Fruit fly (Drosophila melanogaster): ENCODE data around the gene gdl.

gdl gene

dm6 chr3L:15496274-15496673 is 13.0 kb upstream of the gdl start, which contains the start of gene CG13455:
Gene CG13455, plus strand, starts transcription at chr3L:15496574.
- TF ChIP-seq bab1 (GFP tag; optimal IDR thresholded peaks at IDR 0.05) (no peak), CG33017 (tag; optimal IDR thresholded peaks at IDR 0.05) (no peak), CG1620 (GFP tag; optimal IDR thresholded peaks at IDR 0.05) (no peak), pad (GFP tag; optimal IDR thresholded peaks at IDR 0.05) (no peak), CG11617 (GFP tag; optimal IDR thresholded peaks at IDR 0.05) (no peak), tj (GFP tag; optimal IDR thresholded peaks at IDR 0.05) (no peak), Clk (GFP tag; optimal IDR thresholded peaks at IDR 0.05) (no peak), CG12768 (GFP tag; optimal IDR thresholded peaks at IDR 0.05) (no peak), cic (GFP tag; optimal IDR thresholded peaks at IDR 0.05) (no peak), ovo (GFP tag; optimal IDR thresholded peaks at IDR 0.05) (no peak), Mnt (GFP tag; optimal IDR thresholded peaks at IDR 0.05) (no peak), Hr96 (GFP tag; optimal IDR thresholded peaks at IDR 0.05) (no peak), CG7101 (tag; optimal IDR thresholded peaks at IDR 0.05) (no peak), cnc (optimal IDR thresholded peaks at IDR 0.05) (no peak), kay (GFP tag; ENCODE audit: borderline replicate concordance) (no peak), CG5204 (GFP tag; optimal IDR thresholded peaks at IDR 0.05) (no peak), toe (GFP tag; optimal IDR thresholded peaks at IDR 0.05) (no peak)

dm6 chr3L:15497902-15498301 is 11.3 kb upstream of the gdl start, which contains the start of gene CG7276:
Gene CG7276, plus strand, starts transcription at chr3L:15498202.
- TF ChIP-seq CG14711 (tag; optimal IDR thresholded peaks at IDR 0.05) (no peak), toe (GFP tag; optimal IDR thresholded peaks at IDR 0.05) (no peak), CG12768 (GFP tag; optimal IDR thresholded peaks at IDR 0.05) (no peak), tj (GFP tag; optimal IDR thresholded peaks at IDR 0.05) (no peak), cnc (optimal IDR thresholded peaks at IDR 0.05) (no peak), CG1620 (GFP tag; optimal IDR thresholded peaks at IDR 0.05) (no peak), Crg-1 (GFP tag; optimal IDR thresholded peaks at IDR 0.05) (no peak), kay (GFP tag; ENCODE audit: borderline replicate concordance) (no peak), bab1 (GFP tag; optimal IDR thresholded peaks at IDR 0.05) (no peak), pad (GFP tag; optimal IDR thresholded peaks at IDR 0.05) (no peak), Mnt (GFP tag; optimal IDR thresholded peaks at IDR 0.05) (no peak), Hr96 (GFP tag; optimal IDR thresholded peaks at IDR 0.05) (no peak), CG5204 (GFP tag; optimal IDR thresholded peaks at IDR 0.05) (no peak), CG7101 (tag; optimal IDR thresholded peaks at IDR 0.05) (no peak), CG7045 (GFP tag; optimal IDR thresholded peaks at IDR 0.05) (no peak), CG11617 (GFP tag; optimal IDR thresholded peaks at IDR 0.05) (no peak), cic (GFP tag; optimal IDR thresholded peaks at IDR 0.05) (no peak)

dm6 chr3L:15498745-15499144 is 10.5 kb upstream of the gdl start, which contains the start of gene CG7275:
Gene CG7275, plus strand, starts transcription at chr3L:15498959.
- TF ChIP-seq Mnt (GFP tag; optimal IDR thresholded peaks at IDR 0.05) (peak; percentile 97), cnc (optimal IDR thresholded peaks at IDR 0.05) (no peak), CG33017 (tag; optimal IDR thresholded peaks at IDR 0.05) (no peak), cic (GFP tag; optimal IDR thresholded peaks at IDR 0.05) (peak; percentile 50), Crg-1 (GFP tag; optimal IDR thresholded peaks at IDR 0.05) (no peak), CG14711 (tag; optimal IDR thresholded peaks at IDR 0.05) (no peak), CG7101 (tag; optimal IDR thresholded peaks at IDR 0.05) (no peak), ovo (GFP tag; optimal IDR thresholded peaks at IDR 0.05) (no peak), pad (GFP tag; optimal IDR thresholded peaks at IDR 0.05) (no peak), Hr96 (GFP tag; optimal IDR thresholded peaks at IDR 0.05) (no peak), bab1 (GFP tag; optimal IDR thresholded peaks at IDR 0.05) (peak; percentile 88), Clk (GFP tag; optimal IDR thresholded peaks at IDR 0.05) (no peak), CG1620 (GFP tag; optimal IDR thresholded peaks at IDR 0.05) (no peak)

- no peak for TF ChIP-seq Clk (GFP tag; optimal IDR thresholded peaks at IDR 0.05)
- TF ChIP-seq CG33017 (tag; optimal IDR thresholded peaks at IDR 0.05): peak; percentile 21
- no peak for TF ChIP-seq ovo (GFP tag; optimal IDR thresholded peaks at IDR 0.05)
- no peak for TF ChIP-seq bab1 (GFP tag; optimal IDR thresholded peaks at IDR 0.05)
- no peak for TF ChIP-seq kay (GFP tag; ENCODE audit: borderline replicate concordance)
- TF ChIP-seq Crg-1 (GFP tag; optimal IDR thresholded peaks at IDR 0.05): peak; percentile 0
- peak in 1 of 2 experiments; percentile 63 for TF ChIP-seq cnc (optimal IDR thresholded peaks at IDR 0.05)
- TF ChIP-seq CG7101 (tag; optimal IDR thresholded peaks at IDR 0.05): peak; percentile 22
- peak; percentile 82 for TF ChIP-seq cic (GFP tag; optimal IDR thresholded peaks at IDR 0.05)
- TF ChIP-seq Hr96 (GFP tag; optimal IDR thresholded peaks at IDR 0.05): no peak
- TF ChIP-seq CG5204 (GFP tag; optimal IDR thresholded peaks at IDR 0.05): no peak
- TF ChIP-seq CG11617 (GFP tag; optimal IDR thresholded peaks at IDR 0.05): peak; percentile 16
- peak; percentile 74 for TF ChIP-seq Mnt (GFP tag; optimal IDR thresholded peaks at IDR 0.05)
- TF ChIP-seq CG12768 (GFP tag; optimal IDR thresholded peaks at IDR 0.05): peak; percentile 43
- no peak for TF ChIP-seq toe (GFP tag; optimal IDR thresholded peaks at IDR 0.05)
These were observed 8.2 kb upstream of the gdl start, which contains the start of gene CG7272 for dm6 chr3L:15500813-15501645. Gene CG7272, plus strand, starts transcription at chr3L:15500938.

dm6 chr3L:15501646-15501972 is 7.6 kb upstream of the gdl start:
- TF ChIP-seq cic (GFP tag; optimal IDR thresholded peaks at IDR 0.05) (peak; percentile 9), toe (GFP tag; optimal IDR thresholded peaks at IDR 0.05) (no peak), CG12768 (GFP tag; optimal IDR thresholded peaks at IDR 0.05) (peak; percentile 27), Mnt (GFP tag; optimal IDR thresholded peaks at IDR 0.05) (peak; percentile 60)

- TF ChIP-seq CG12768 (GFP tag; optimal IDR thresholded peaks at IDR 0.05): no peak
- TF ChIP-seq cnc (optimal IDR thresholded peaks at IDR 0.05): no peak
- peak; percentile 8 for TF ChIP-seq cic (GFP tag; optimal IDR thresholded peaks at IDR 0.05)
These were observed 7.0 kb upstream of the gdl start for dm6 chr3L:15502256-15502655.

All from whole organism, adult.